Worm (Caenorhabditis elegans) whole organism, L3 larva: ENCODE results near the gene sft-4.

Source experiments
- ama-1 ChIP-seq: fragments of 150-350 bp; optimal IDR thresholded peaks from 2 replicates; lab custom pipeline; 2018
- ceh-16 ChIP-seq: sonication (generic microtip); optimal IDR thresholded peaks from 2 replicates; lab custom pipeline; 2017; ENCODE audit warnings: missing biosample characterization, missing genetic modification characterization
- egl-27 ChIP-seq: sonication (generic microtip); optimal IDR thresholded peaks from 4 replicates; lab custom pipeline; 2017; ENCODE audit warnings: missing biosample characterization, missing genetic modification reagents, missing genetic modification characterization
- elt-1 ChIP-seq: fragments of 150-350 bp; optimal IDR thresholded peaks from 2 replicates; lab custom pipeline; 2014; ENCODE audit warnings: missing biosample characterization, missing genetic modification characterization
- fos-1 ChIP-seq: fragments of 150-350 bp; optimal IDR thresholded peaks from 2 replicates; lab custom pipeline; 2014; ENCODE audit warnings: missing biosample characterization, missing genetic modification characterization
- lin-39 ChIP-seq: fragments of 150-350 bp; optimal IDR thresholded peaks from 2 replicates; lab custom pipeline; 2018; ENCODE audit warnings: missing biosample characterization, missing genetic modification reagents, missing genetic modification characterization
- nfya-1 ChIP-seq: sonication (generic microtip); optimal IDR thresholded peaks from 2 replicates; lab custom pipeline; 2017; ENCODE audit warnings: missing genetic modification characterization, mild to moderate bottlenecking, missing compliant biosample characterization, antibody characterized with exemption, moderate library complexity; ENCODE audit not compliant: insufficient read depth
- nhr-23 ChIP-seq: fragments of 150-350 bp; optimal IDR thresholded peaks from 2 replicates; lab custom pipeline; 2014; ENCODE audit warnings: missing biosample characterization, missing genetic modification reagents, missing genetic modification characterization
- nhr-237 ChIP-seq: fragments of 150-350 bp; optimal IDR thresholded peaks from 2 replicates; lab custom pipeline; 2014; ENCODE audit warnings: missing biosample characterization, missing genetic modification characterization
- nhr-76 ChIP-seq: fragments of 150-350 bp; sonication (generic microtip); optimal IDR thresholded peaks from 5 replicates; lab custom pipeline; 2014; ENCODE audit warnings: missing biosample characterization, missing genetic modification characterization
- tbx-2 ChIP-seq: sonication (generic microtip); optimal IDR thresholded peaks from 2 replicates; lab custom pipeline; 2016; ENCODE audit warnings: mild to moderate bottlenecking, missing genetic modification characterization, missing compliant biosample characterization
- unc-62 ChIP-seq: fragments of 150-350 bp; sonication (generic microtip); optimal IDR thresholded peaks from 4 replicates; lab custom pipeline; 2014; ENCODE audit warnings: missing biosample characterization, missing genetic modification reagents, missing genetic modification characterization
- zag-1 ChIP-seq: fragments of 150-350 bp; optimal IDR thresholded peaks from 2 replicates; lab custom pipeline; 2014; ENCODE audit warnings: missing biosample characterization, missing genetic modification characterization
- ztf-11 ChIP-seq: fragments of 150-350 bp; optimal IDR thresholded peaks from 2 replicates; lab custom pipeline; 2014; ENCODE audit warnings: missing biosample characterization, missing genetic modification characterization

DNA sequence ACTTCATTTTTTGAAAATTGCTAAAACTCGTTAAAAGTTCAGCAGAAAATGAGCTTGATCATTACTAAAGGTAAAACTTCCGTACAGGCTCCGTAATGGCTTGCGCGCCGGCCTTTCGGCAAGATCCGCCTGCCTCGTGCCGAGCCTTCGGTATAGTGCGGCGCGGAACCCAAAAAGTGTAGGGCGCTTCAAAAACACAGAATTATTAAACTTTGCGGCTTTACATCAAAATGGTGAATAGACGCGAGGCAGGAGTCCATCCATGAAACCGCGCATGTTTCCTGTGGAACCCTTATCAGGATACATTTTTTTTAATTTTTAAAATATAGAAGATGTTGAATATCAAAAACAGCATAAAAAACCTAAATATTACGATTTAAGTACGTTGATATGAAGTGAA, 27.4 kb downstream of the sft-4 start:
- no peak for TF ChIP-seq tbx-2
- TF ChIP-seq elt-1 = no peak
- TF ChIP-seq ceh-16 = no peak
- TF ChIP-seq nhr-237 (tag; lab: Kevin White, UChicago) = no peak
- no peak for TF ChIP-seq zag-1
- TF ChIP-seq nhr-76 (tag; lab: Kevin White, UChicago) = no peak
- TF ChIP-seq fos-1 (tag; lab: Kevin White, UChicago) = no peak
- TF ChIP-seq egl-27 (tag; lab: Kevin White, UChicago) = no peak
- no peak for TF ChIP-seq lin-39 (tag; lab: Kevin White, UChicago)
- no peak for TF ChIP-seq nfya-1 (tag; lab: Kevin White, UChicago)
- no peak for TF ChIP-seq ztf-11 (tag; lab: Kevin White, UChicago)
- TF ChIP-seq unc-62 (GFP tag; lab: Kevin White, UChicago) = no peak
- no peak for TF ChIP-seq nhr-23 (tag; lab: Kevin White, UChicago)
- TF ChIP-seq ama-1 (lab: Kevin White, UChicago) = no peak
